Fruit fly (Drosophila melanogaster): Measurements from ENCODE around the gene CG6565.

Gene CG6565

DNA sequence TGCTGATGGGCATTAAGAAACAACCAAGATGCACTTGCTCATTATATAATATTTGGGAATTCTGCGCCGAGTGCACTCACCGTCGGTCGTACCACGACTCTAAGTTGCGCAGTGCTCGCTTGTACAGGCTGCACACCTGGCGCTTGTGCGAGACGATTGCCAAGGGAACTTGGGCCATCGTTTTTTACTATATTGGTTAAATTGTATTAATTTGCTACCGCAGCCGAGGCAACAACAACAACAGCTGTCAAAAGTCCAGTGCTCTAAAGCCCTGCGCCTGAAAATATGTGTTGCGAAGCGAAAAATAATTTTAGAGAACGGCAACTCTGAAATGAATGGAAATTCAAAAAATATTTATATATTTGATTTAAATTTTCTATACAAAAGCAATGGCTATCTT lies 3.1 kb upstream of the CG6565 start, which contains the start of gene ND-B22 (continued):
- TF ChIP-seq CG2889 (GFP tag; IDR thresholded peaks at IDR 0.05) = no peak
- TF ChIP-seq ab (GFP tag; optimal IDR thresholded peaks at IDR 0.05) = no peak
- TF ChIP-seq org-1 (GFP tag; optimal IDR thresholded peaks at IDR 0.05) = no peak
- TF ChIP-seq Blimp-1 (GFP tag; optimal IDR thresholded peaks at IDR 0.05) = no peak
- TF ChIP-seq CG3726 (GFP tag; IDR thresholded peaks at IDR 0.05) = no peak
- peak; percentile 70 for TF ChIP-seq CG9932 (GFP tag; IDR thresholded peaks at IDR 0.05)
- no peak for TF ChIP-seq ash1 (GFP tag; optimal IDR thresholded peaks at IDR 0.05)
- no peak for TF ChIP-seq ttk (GFP tag; IDR thresholded peaks at IDR 0.05)
- no peak for TF ChIP-seq ro (GFP tag; IDR thresholded peaks at IDR 0.05)
- TF ChIP-seq CG12104 (GFP tag; optimal IDR thresholded peaks at IDR 0.05) = no peak
- 0 out of 2 replicates have a peak, but pooled peaks have one; percentile 33 for TF ChIP-seq tna (GFP tag; IDR thresholded peaks at IDR 0.05; ENCODE audit: partially characterized antibody)
- TF ChIP-seq CoRest (tag; optimal IDR thresholded peaks at IDR 0.05) = peak; percentile 6
- TF ChIP-seq NK7.1 (GFP tag; optimal IDR thresholded peaks at IDR 0.05) = peak; percentile 34
- TF ChIP-seq HLH54F (GFP tag; optimal IDR thresholded peaks at IDR 0.05) = peak; percentile 28
- TF ChIP-seq dmrt99B (tag; optimal IDR thresholded peaks at IDR 0.05) = no peak
- TF ChIP-seq CG17829 (tag; optimal IDR thresholded peaks at IDR 0.05) = peak; percentile 31
- no peak for TF ChIP-seq pros (GFP tag; optimal IDR thresholded peaks at IDR 0.05)
- TF ChIP-seq fd64A (GFP tag; optimal IDR thresholded peaks at IDR 0.05) = no peak
- peak; percentile 32 for TF ChIP-seq CG17802 (tag; optimal IDR thresholded peaks at IDR 0.05)
- TF ChIP-seq maf-S (GFP tag; optimal IDR thresholded peaks at IDR 0.05) = no peak
- peak; percentile 6 for TF ChIP-seq CG18619 (GFP tag; optimal IDR thresholded peaks at IDR 0.05)
- peak; percentile 71 for TF ChIP-seq Bgb (GFP tag; IDR thresholded peaks at IDR 0.05; ENCODE audit: partially characterized antibody)
- peak; percentile 30 for TF ChIP-seq CG15269 (tag; optimal IDR thresholded peaks at IDR 0.05)
- no peak for TF ChIP-seq fru (optimal IDR thresholded peaks at IDR 0.05)
- TF ChIP-seq lilli (GFP tag; optimal IDR thresholded peaks at IDR 0.05) = peak; percentile 67
- peak; percentile 35; the same call in 1 of the 2 replicates for TF ChIP-seq ara (GFP tag; IDR thresholded peaks at IDR 0.05)
- TF ChIP-seq Chrac-16 (GFP tag; optimal IDR thresholded peaks at IDR 0.05) = peak; percentile 15
- TF ChIP-seq Hmx (GFP tag; optimal IDR thresholded peaks at IDR 0.05) = no peak
- no peak for TF ChIP-seq Awh (GFP tag; IDR thresholded peaks at IDR 0.05)
- TF ChIP-seq E2f2 (GFP tag; IDR thresholded peaks at IDR 0.05) = peak; percentile 93
- TF ChIP-seq sens (GFP tag) = peak; percentile 64
- TF ChIP-seq knrl (GFP tag; IDR thresholded peaks at IDR 0.05; ENCODE audit: partially characterized antibody) = no peak
- TF ChIP-seq CG12299 (tag; optimal IDR thresholded peaks at IDR 0.05) = no peak
- no peak for TF ChIP-seq gfzf (GFP tag; optimal IDR thresholded peaks at IDR 0.05)
- no peak for TF ChIP-seq CG8290 (GFP tag; optimal IDR thresholded peaks at IDR 0.05)
- TF ChIP-seq CG8290 (tag; optimal IDR thresholded peaks at IDR 0.05) = peak in 1 of 2 experiments; percentile 49
- TF ChIP-seq Eip74EF (GFP tag; optimal IDR thresholded peaks at IDR 0.05) = no peak
- no peak for TF ChIP-seq gsb (GFP tag; IDR thresholded peaks at IDR 0.05)
- no peak for TF ChIP-seq gt (GFP tag; IDR thresholded peaks at IDR 0.05)
- peak; percentile 32 for TF ChIP-seq CG11504 (tag; optimal IDR thresholded peaks at IDR 0.05)
- no peak for TF ChIP-seq CG12071 (GFP tag; optimal IDR thresholded peaks at IDR 0.05)
- no peak for TF ChIP-seq Usf (GFP tag; optimal IDR thresholded peaks at IDR 0.05)
- TF ChIP-seq Lpt (GFP tag; optimal IDR thresholded peaks at IDR 0.05) = no peak
- TF ChIP-seq run (tag; optimal IDR thresholded peaks at IDR 0.05) = peak; percentile 12
- no peak for TF ChIP-seq sisA (GFP tag; IDR thresholded peaks at IDR 0.05)
- peak; percentile 69 for TF ChIP-seq caup (GFP tag; optimal IDR thresholded peaks at IDR 0.05; ENCODE audit: severe bottlenecking)
- TF ChIP-seq YL-1 (GFP tag; optimal IDR thresholded peaks at IDR 0.05) = peak; percentile 84
- peak; percentile 26 for TF ChIP-seq pum (GFP tag; optimal IDR thresholded peaks at IDR 0.05)
- peak; percentile 32 for TF ChIP-seq nau (GFP tag; optimal IDR thresholded peaks at IDR 0.05)
- peak; percentile 30 for TF ChIP-seq chn (GFP tag; optimal IDR thresholded peaks at IDR 0.05)
- peak; percentile 85 for TF ChIP-seq MBD-R2 (GFP tag; IDR thresholded peaks at IDR 0.05)
- peak; percentile 5 for TF ChIP-seq CG7786 (GFP tag; optimal IDR thresholded peaks at IDR 0.05)
